Fruit fly (Drosophila melanogaster) whole organism, embryonic: ENCODE measurements around the gene Nthl1.

Experiments used
- CG10274 ChIP-seq: fragments of 200-800 bp; sonication (Bioruptor generic); optimal IDR thresholded peaks from 3 replicates; lab custom pipeline; 2017; ENCODE audit warnings: missing biosample characterization, mild to moderate bottlenecking, missing genetic modification characterization
- CG12104 ChIP-seq: fragments of 200-800 bp; sonication (Bioruptor generic); optimal IDR thresholded peaks from 3 replicates; lab custom pipeline; 2016; ENCODE audit warnings: missing biosample characterization, missing genetic modification characterization
- CG14050 ChIP-seq: fragments of 200-800 bp; sonication (Bioruptor generic); IDR thresholded peaks from 3 replicates; pipeline ENCODE4 v1.3.6; 2022; ENCODE audit warnings: missing biosample characterization, missing genetic modification characterization
- CG15514 ChIP-seq: fragments of 200-800 bp; sonication (Bioruptor generic); optimal IDR thresholded peaks from 3 replicates; lab custom pipeline; 2017; ENCODE audit warnings: missing biosample characterization, missing genetic modification characterization, mild to moderate bottlenecking, moderate library complexity, missing genetic modification reagents
- CG17912 ChIP-seq: fragments of 200-800 bp; sonication (Bioruptor generic); optimal IDR thresholded peaks from 2 replicates; lab custom pipeline; 2018; ENCODE audit warnings: missing biosample characterization, mild to moderate bottlenecking, missing genetic modification characterization
- CG18476 ChIP-seq: fragments of 200-800 bp; sonication (Bioruptor generic); optimal IDR thresholded peaks from 2 replicates; lab custom pipeline; 2016; ENCODE audit warnings: missing biosample characterization, mild to moderate bottlenecking, missing genetic modification characterization
- CG2889 ChIP-seq: fragments of 200-800 bp; sonication (Bioruptor generic); IDR thresholded peaks from 3 replicates; pipeline ENCODE4 v1.3.6; 2022; ENCODE audit warnings: missing biosample characterization, missing genetic modification characterization
- CG3065 ChIP-seq: fragments of 200-800 bp; sonication (Bioruptor generic); optimal IDR thresholded peaks from 2 replicates; lab custom pipeline; 2016; ENCODE audit warnings: missing biosample characterization, missing genetic modification characterization
- CG3281 ChIP-seq: fragments of 200-800 bp; sonication (Bioruptor generic); optimal IDR thresholded peaks from 3 replicates; lab custom pipeline; 2017; ENCODE audit warnings: missing biosample characterization, mild to moderate bottlenecking, missing genetic modification characterization
- CG3407 ChIP-seq: fragments of 200-800 bp; sonication (Bioruptor generic); optimal IDR thresholded peaks from 2 replicates; lab custom pipeline; 2018; ENCODE audit warnings: missing biosample characterization, mild to moderate bottlenecking, missing genetic modification characterization
- CG4424 ChIP-seq: fragments of 200-800 bp; sonication (Bioruptor generic); optimal IDR thresholded peaks from 3 replicates; lab custom pipeline; 2016; ENCODE audit warnings: missing biosample characterization, missing genetic modification characterization
- CG5180 ChIP-seq: fragments of 200-800 bp; sonication (Bioruptor generic); optimal IDR thresholded peaks from 3 replicates; lab custom pipeline; 2017; ENCODE audit warnings: missing biosample characterization, missing genetic modification characterization, mild to moderate bottlenecking, moderate library complexity, missing genetic modification reagents
- CG6854 ChIP-seq: fragments of 200-800 bp; sonication (Bioruptor generic); optimal IDR thresholded peaks from 3 replicates; lab custom pipeline; 2017; ENCODE audit warnings: missing biosample characterization, mild to moderate bottlenecking, missing genetic modification characterization
- CG7271 ChIP-seq: fragments of 200-800 bp; sonication (Bioruptor generic); optimal IDR thresholded peaks from 2 replicates; lab custom pipeline; 2018; ENCODE audit warnings: missing biosample characterization, mild to moderate bottlenecking, missing genetic modification characterization, moderate library complexity
- CG8765 ChIP-seq: fragments of 200-800 bp; sonication (Bioruptor generic); IDR thresholded peaks from 2 replicates; pipeline ENCODE4 v1.3.6; 2022; ENCODE audit warnings: missing biosample characterization, missing genetic modification characterization
- CHES-1-like ChIP-seq: fragments of 200-800 bp; sonication (Bioruptor generic); optimal IDR thresholded peaks from 2 replicates; lab custom pipeline; 2016; ENCODE audit warnings: missing biosample characterization, missing genetic modification characterization
- CoRest ChIP-seq: fragments of 200-800 bp; sonication (Bioruptor generic); optimal IDR thresholded peaks from 3 replicates; lab custom pipeline; 2018; ENCODE audit warnings: missing biosample characterization, mild to moderate bottlenecking, missing genetic modification characterization, moderate library complexity
- Dll ChIP-seq: fragments of 200-800 bp; sonication (Bioruptor generic); IDR thresholded peaks from 4 replicates; pipeline ENCODE4 v1.3.6; 2022; ENCODE audit warnings: missing biosample characterization, missing genetic modification characterization; ENCODE audit not compliant: partially characterized antibody
- Fer3 ChIP-seq: fragments of 200-800 bp; sonication (Bioruptor generic); optimal IDR thresholded peaks from 2 replicates; lab custom pipeline; 2018; ENCODE audit warnings: missing biosample characterization, mild to moderate bottlenecking, missing genetic modification characterization, moderate library complexity
- Gsc ChIP-seq: fragments of 200-800 bp; sonication (Bioruptor generic); IDR thresholded peaks from 2 replicates; pipeline ENCODE4 v1.3.6; 2022; ENCODE audit warnings: missing biosample characterization, missing genetic modification characterization
- Lhr ChIP-seq: fragments of 200-800 bp; sonication (Bioruptor generic); optimal IDR thresholded peaks from 3 replicates; lab custom pipeline; 2017; ENCODE audit warnings: mild to moderate bottlenecking, missing biosample characterization, missing genetic modification reagents, missing genetic modification characterization
- Med ChIP-seq: fragments of 200-800 bp; sonication (Bioruptor generic); peaks from one replicate; lab custom pipeline; 2016; ENCODE audit warnings: missing biosample characterization, missing genetic modification characterization, mild to moderate bottlenecking, inconsistent platforms, moderate library complexity
- Meics ChIP-seq: fragments of 200-800 bp; sonication (Bioruptor generic); optimal IDR thresholded peaks from 2 replicates; lab custom pipeline; 2017; ENCODE audit warnings: missing biosample characterization, mild to moderate bottlenecking, missing genetic modification characterization
- Scr ChIP-seq: fragments of 200-800 bp; sonication (Bioruptor generic); IDR thresholded peaks from 2 replicates; pipeline ENCODE4 v1.3.6; 2022; ENCODE audit warnings: missing biosample characterization, missing genetic modification characterization; ENCODE audit not compliant: partially characterized antibody
- Sry-β ChIP-seq: fragments of 200-800 bp; sonication (Bioruptor generic); optimal IDR thresholded peaks from 2 replicates; lab custom pipeline; 2018; ENCODE audit warnings: missing biosample characterization, mild to moderate bottlenecking, missing genetic modification characterization, moderate library complexity
- Taf1 ChIP-seq: fragments of 200-800 bp; sonication (Bioruptor generic); IDR thresholded peaks from 2 replicates; pipeline ENCODE4 v1.3.6; 2022; ENCODE audit warnings: missing biosample characterization, missing genetic modification characterization
- ash1 ChIP-seq: fragments of 200-800 bp; sonication (Bioruptor generic); optimal IDR thresholded peaks from 2 replicates; lab custom pipeline; 2018; ENCODE audit warnings: missing biosample characterization, mild to moderate bottlenecking, missing genetic modification characterization
- az2 ChIP-seq: fragments of 200-800 bp; sonication (Bioruptor generic); optimal IDR thresholded peaks from 3 replicates; lab custom pipeline; 2016; ENCODE audit warnings: missing biosample characterization, missing genetic modification characterization
- bcd ChIP-seq: fragments of 200-800 bp; sonication (Bioruptor generic); optimal IDR thresholded peaks from 2 replicates; lab custom pipeline; 2017; ENCODE audit warnings: missing biosample characterization, mild to moderate bottlenecking, missing genetic modification characterization
- btn ChIP-seq: fragments of 200-800 bp; sonication (Bioruptor generic); optimal IDR thresholded peaks from 2 replicates; lab custom pipeline; 2016; ENCODE audit warnings: missing biosample characterization, missing genetic modification characterization
- cad ChIP-seq: fragments of >200 bp; optimal IDR thresholded peaks from 2 replicates; lab custom pipeline; 2017; ENCODE audit warnings: missing biosample characterization, missing genetic modification characterization
- cas ChIP-seq: fragments of 200-800 bp; sonication (Bioruptor generic); IDR thresholded peaks from 2 replicates; pipeline ENCODE4 v1.3.6; 2022; ENCODE audit warnings: missing biosample characterization, missing genetic modification characterization
- da ChIP-seq: fragments of 200-800 bp; sonication (Bioruptor generic); optimal IDR thresholded peaks from 2 replicates; lab custom pipeline; 2016; ENCODE audit warnings: missing biosample characterization, missing genetic modification characterization
- danr ChIP-seq: fragments of 200-800 bp; sonication (Bioruptor generic); IDR thresholded peaks from 2 replicates; pipeline ENCODE4 v1.3.6; 2022; ENCODE audit warnings: missing biosample characterization, missing genetic modification characterization
- ewg ChIP-seq: fragments of 200-800 bp; sonication (Bioruptor generic); optimal IDR thresholded peaks from 3 replicates; lab custom pipeline; 2017; ENCODE audit warnings: mild to moderate bottlenecking, missing biosample characterization, missing genetic modification reagents, missing genetic modification characterization
- fd96Cb ChIP-seq: fragments of 200-800 bp; sonication (Bioruptor generic); optimal IDR thresholded peaks from 2 replicates; lab custom pipeline; 2018; ENCODE audit warnings: missing biosample characterization, mild to moderate bottlenecking, missing genetic modification characterization, moderate library complexity
- gcm ChIP-seq: fragments of 200-800 bp; sonication (Bioruptor generic); optimal IDR thresholded peaks from 2 replicates; lab custom pipeline; 2019; ENCODE audit warnings: missing biosample characterization, mild to moderate bottlenecking, missing genetic modification characterization, moderate library complexity
- h ChIP-seq: fragments of >200 bp; optimal IDR thresholded peaks from 2 replicates; lab custom pipeline; 2017
- jing ChIP-seq: fragments of 200-800 bp; sonication (Bioruptor generic); optimal IDR thresholded peaks from 2 replicates; lab custom pipeline; 2018; ENCODE audit warnings: missing biosample characterization, mild to moderate bottlenecking, missing genetic modification characterization
- oc ChIP-seq: fragments of 200-800 bp; sonication (Bioruptor generic); optimal IDR thresholded peaks from 2 replicates; lab custom pipeline; 2018; ENCODE audit warnings: missing biosample characterization, mild to moderate bottlenecking, missing genetic modification characterization, moderate library complexity
- pfk ChIP-seq: fragments of 200-800 bp; sonication (Bioruptor generic); optimal IDR thresholded peaks from 2 replicates; lab custom pipeline; 2018; ENCODE audit warnings: missing biosample characterization, mild to moderate bottlenecking, missing genetic modification characterization, moderate library complexity
- row ChIP-seq: fragments of 200-800 bp; sonication (Bioruptor generic); IDR thresholded peaks from 3 replicates; pipeline ENCODE4 v1.3.6; 2022; ENCODE audit warnings: missing biosample characterization, missing genetic modification characterization
- sob ChIP-seq: fragments of 200-800 bp; sonication (Bioruptor generic); IDR thresholded peaks from 2 replicates; pipeline ENCODE4 v1.3.6; 2022; ENCODE audit warnings: missing biosample characterization, missing genetic modification characterization
- sr ChIP-seq: fragments of 200-800 bp; sonication (Bioruptor generic); IDR thresholded peaks from 3 replicates; pipeline ENCODE4 v1.3.6; 2022; ENCODE audit warnings: missing biosample characterization, missing genetic modification characterization
- sug ChIP-seq: fragments of 200-800 bp; optimal IDR thresholded peaks from 2 replicates; lab custom pipeline; 2019; ENCODE audit warnings: missing biosample characterization, mild to moderate bottlenecking, missing genetic modification characterization, moderate library complexity
- tgo ChIP-seq: fragments of 200-800 bp; sonication (Bioruptor generic); IDR thresholded peaks from 3 replicates; pipeline ENCODE4 v1.3.6; 2022; ENCODE audit warnings: missing biosample characterization, missing genetic modification characterization
- twi ChIP-seq: fragments of 200-800 bp; optimal IDR thresholded peaks from 2 replicates; lab custom pipeline; 2019; ENCODE audit warnings: missing biosample characterization, mild to moderate bottlenecking, missing genetic modification characterization, moderate library complexity
- vvl ChIP-seq: fragments of 200-800 bp; sonication (Bioruptor generic); IDR thresholded peaks from 2 replicates; pipeline ENCODE4 v1.3.6; 2022; ENCODE audit warnings: missing biosample characterization, missing genetic modification characterization
- wdn ChIP-seq: fragments of 200-800 bp; sonication (Bioruptor generic); IDR thresholded peaks from 2 replicates; pipeline ENCODE4 v1.3.6; 2022; ENCODE audit warnings: missing biosample characterization, missing genetic modification characterization
- z ChIP-seq: fragments of 200-800 bp; sonication (Bioruptor generic); IDR thresholded peaks from 3 replicates; pipeline ENCODE4 v1.3.6; 2022; ENCODE audit warnings: missing biosample characterization, missing genetic modification characterization
- zen2 ChIP-seq: fragments of 200-800 bp; sonication (Bioruptor generic); IDR thresholded peaks from 3 replicates; pipeline ENCODE4 v1.3.6; 2022; ENCODE audit warnings: missing biosample characterization, missing genetic modification characterization; ENCODE audit not compliant: partially characterized antibody

The Nthl1 gene

dm6 chr2L:20974037-20974646 is 46.5 kb upstream of the Nthl1 start:
- TF ChIP-seq zen2 (GFP tag; lab: Robert Waterston, UW) (no peak), Gsc (GFP tag; lab: Robert Waterston, UW) (no peak), CoRest (tag; lab: Kevin White, UChicago) (peak; percentile 55), az2 (GFP tag; lab: Kevin White, UChicago) (peak; percentile 46), btn (GFP tag; lab: Kevin White, UChicago) (peak; percentile 39), Med (peak; percentile 75), Taf1 (GFP tag; lab: Robert Waterston, UW) (no peak), danr (GFP tag; lab: Robert Waterston, UW) (no peak), row (GFP tag; lab: Robert Waterston, UW) (peak; percentile 41; the same call in 1 of the 3 replicates), Sry-β (GFP tag; lab: Kevin White, UChicago) (peak; percentile 2), Scr (GFP tag; lab: Robert Waterston, UW) (no peak), ash1 (GFP tag; lab: Kevin White, UChicago) (no peak), CG10274 (GFP tag; lab: Kevin White, UChicago) (no peak), CG12104 (no peak), CG17912 (GFP tag; lab: Kevin White, UChicago) (no peak), CG6854 (GFP tag; lab: Kevin White, UChicago) (no peak), cad (GFP tag; lab: Kevin White, UChicago) (no peak), fd96Cb (tag; lab: Kevin White, UChicago) (peak; percentile 70), Fer3 (tag; lab: Kevin White, UChicago) (no peak), Meics (GFP tag; lab: Kevin White, UChicago) (no peak), oc (peak; percentile 77), tgo (GFP tag; lab: Robert Waterston, UW) (peak; percentile 46; the same call in 2 of the 3 replicates), bcd (GFP tag; lab: Kevin White, UChicago) (peak; percentile 32), z (GFP tag; lab: Robert Waterston, UW) (no peak), wdn (no peak), CG3281 (GFP tag; lab: Kevin White, UChicago) (no peak), CG8765 (GFP tag; lab: Robert Waterston, UW) (no peak), sob (GFP tag; lab: Robert Waterston, UW) (no peak), sug (tag; lab: Kevin White, UChicago) (no peak), sr (GFP tag; lab: Robert Waterston, UW) (no peak), CG5180 (GFP tag; lab: Kevin White, UChicago) (peak; percentile 22), CG4424 (GFP tag; lab: Kevin White, UChicago) (peak; percentile 59), Dll (no peak), twi (tag; lab: Kevin White, UChicago) (peak; percentile 4), CG7271 (tag; lab: Kevin White, UChicago) (no peak), Lhr (GFP tag; lab: Kevin White, UChicago) (peak; percentile 20), CG3065 (peak; percentile 28), jing (GFP tag; lab: Kevin White, UChicago) (peak; percentile 58), ewg (GFP tag; lab: Kevin White, UChicago) (peak; percentile 56), CG3407 (GFP tag; lab: Kevin White, UChicago) (peak; percentile 40), CHES-1-like (GFP tag; lab: Kevin White, UChicago) (no peak), h (lab: Kevin White, UChicago) (no peak), da (no peak), cas (GFP tag; lab: Robert Waterston, UW) (no peak), CG15514 (no peak), pfk (no peak), CG18476 (GFP tag; lab: Kevin White, UChicago) (no peak), CG14050 (GFP tag; lab: Robert Waterston, UW) (no peak), CG2889 (GFP tag; lab: Robert Waterston, UW) (no peak), vvl (peak; percentile 66), gcm (GFP tag; lab: Kevin White, UChicago) (peak; percentile 52)
